Worm (Caenorhabditis elegans): Measurements from ENCODE around the gene coel-1.

- TF ChIP-seq xnd-1 (tag; optimal IDR thresholded peaks at IDR 0.05), result no peak
- TF ChIP-seq ceh-100 (GFP tag; IDR thresholded peaks at IDR 0.05), result no peak
- TF ChIP-seq tbx-9 (tag; optimal IDR thresholded peaks at IDR 0.05; ENCODE audit: borderline replicate concordance), result no peak
- TF ChIP-seq ama-1 (optimal IDR thresholded peaks at IDR 0.05), result no peak
- TF ChIP-seq ama-1 (GFP tag; optimal IDR thresholded peaks at IDR 0.05), result no peak
- TF ChIP-seq nhr-90 (tag; optimal IDR thresholded peaks at IDR 0.05), result no peak
- no peak for TF ChIP-seq snpc-1.1 (tag; optimal IDR thresholded peaks at IDR 0.05; ENCODE audit: insufficient read depth)
- TF ChIP-seq ccch-3 (GFP tag; optimal IDR thresholded peaks at IDR 0.05), result no peak
- TF ChIP-seq tlf-1 (GFP tag; optimal IDR thresholded peaks at IDR 0.05), result no peak
- no peak for TF ChIP-seq egl-44 (GFP tag; IDR thresholded peaks at IDR 0.05)
Measured at ce11 chrX:4238971-4239370, 26.5 kb upstream of the coel-1 start.

Measured in whole organism, young adult.